Fruit fly (Drosophila melanogaster): ENCODE results near the gene Reps.
A peak's percentile ranks its signal among the peaks of the same experiment; 100 is the strongest.

The Reps gene

DNA sequence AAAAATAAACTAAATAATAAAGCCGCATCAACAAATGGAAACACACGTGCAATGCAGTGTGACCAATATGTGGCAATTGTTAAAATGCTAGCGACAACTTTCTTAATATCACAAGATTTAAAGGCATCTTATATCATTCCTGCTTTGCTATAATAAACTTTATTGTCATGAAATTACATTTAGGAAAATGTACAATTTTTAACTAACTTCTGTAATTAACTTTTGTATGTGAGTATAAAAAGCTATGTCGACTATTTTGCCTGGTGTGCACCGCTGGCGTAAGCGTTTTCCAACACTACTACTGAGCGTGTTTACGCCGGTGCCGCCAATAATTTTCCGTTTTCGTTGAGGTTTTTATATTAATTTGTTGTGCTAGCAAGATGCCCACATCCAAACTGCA, 17.1 kb upstream of the Reps start, which contains the start of the genes Csl4 and Nup160 (continued):
- TF ChIP-seq D19B (GFP tag; optimal IDR thresholded peaks at IDR 0.05) (no peak), stc (GFP tag; IDR thresholded peaks at IDR 0.05) (peak; percentile 57), disco-r (GFP tag; optimal IDR thresholded peaks at IDR 0.05) (peak; percentile 55), CG2889 (GFP tag; IDR thresholded peaks at IDR 0.05) (no peak), yki (optimal IDR thresholded peaks at IDR 0.05) (no peak), CG2202 (tag; optimal IDR thresholded peaks at IDR 0.05) (peak; percentile 33), CG7987 (GFP tag; optimal IDR thresholded peaks at IDR 0.05) (peak; percentile 52), z (GFP tag; IDR thresholded peaks at IDR 0.05) (no peak), Six4 (GFP tag; optimal IDR thresholded peaks at IDR 0.05) (peak; percentile 57), CG12071 (GFP tag; optimal IDR thresholded peaks at IDR 0.05) (no peak), CG16815 (GFP tag; optimal IDR thresholded peaks at IDR 0.05) (no peak), CG16779 (GFP tag; IDR thresholded peaks at IDR 0.05) (peak; percentile 61; the same call in 1 of the 2 replicates), CG6175 (GFP tag; IDR thresholded peaks at IDR 0.05) (no peak), ab (GFP tag; optimal IDR thresholded peaks at IDR 0.05) (no peak), Eip74EF (GFP tag; optimal IDR thresholded peaks at IDR 0.05) (no peak), Xbp1 (GFP tag; optimal IDR thresholded peaks at IDR 0.05) (peak; percentile 86), CG17568 (GFP tag; optimal IDR thresholded peaks at IDR 0.05) (no peak), dm (GFP tag; optimal IDR thresholded peaks at IDR 0.05) (peak; percentile 93), stwl (tag; optimal IDR thresholded peaks at IDR 0.05) (peak; percentile 79), Lhr (GFP tag; optimal IDR thresholded peaks at IDR 0.05) (peak; percentile 25), CG12236 (GFP tag; optimal IDR thresholded peaks at IDR 0.05) (peak; percentile 69), CG17359 (tag; optimal IDR thresholded peaks at IDR 0.05) (peak; percentile 70), bcd (GFP tag; optimal IDR thresholded peaks at IDR 0.05) (no peak), dan (GFP tag; IDR thresholded peaks at IDR 0.05) (no peak), CG14860 (GFP tag; IDR thresholded peaks at IDR 0.05; ENCODE audit: partially characterized antibody) (no peak), CG8478 (optimal IDR thresholded peaks at IDR 0.05) (no peak), Poxn (GFP tag; IDR thresholded peaks at IDR 0.05) (no peak; the same call in 1 of the 2 replicates), CG4820 (GFP tag; optimal IDR thresholded peaks at IDR 0.05) (peak; percentile 69), pum (GFP tag; optimal IDR thresholded peaks at IDR 0.05) (peak; percentile 86), ems (GFP tag; optimal IDR thresholded peaks at IDR 0.05) (peak; percentile 86), CG5953 (GFP tag; IDR thresholded peaks at IDR 0.05) (0 out of 2 replicates have a peak, but pooled peaks have one; percentile 15), ind (GFP tag; optimal IDR thresholded peaks at IDR 0.05) (peak; percentile 81), ato (GFP tag; IDR thresholded peaks at IDR 0.05; ENCODE audit: partially characterized antibody) (no peak), Rfx (GFP tag; IDR thresholded peaks at IDR 0.05) (peak; percentile 88), twi (tag; optimal IDR thresholded peaks at IDR 0.05) (no peak), gce (GFP tag; IDR thresholded peaks at IDR 0.05) (no peak), CG11504 (tag; optimal IDR thresholded peaks at IDR 0.05) (no peak), Trl (optimal IDR thresholded peaks at IDR 0.05) (no peak), Trl (GFP tag; optimal IDR thresholded peaks at IDR 0.05) (peak; percentile 91), CG8281 (tag; optimal IDR thresholded peaks at IDR 0.05) (no peak), ken (GFP tag; IDR thresholded peaks at IDR 0.05) (peak; percentile 85), CG14441 (GFP tag; IDR thresholded peaks at IDR 0.05) (peak; percentile 70), bowl (GFP tag; IDR thresholded peaks at IDR 0.05) (no peak), unc-4 (GFP tag; IDR thresholded peaks at IDR 0.05; ENCODE audit: partially characterized antibody) (0 out of 2 replicates have a peak, but pooled peaks have one; percentile 29), ewg (GFP tag; optimal IDR thresholded peaks at IDR 0.05) (peak; percentile 64), CG10366 (GFP tag; IDR thresholded peaks at IDR 0.05) (peak; percentile 76), Gug (GFP tag; IDR thresholded peaks at IDR 0.05) (peak; percentile 66; the same call in 2 of the 4 replicates), CG10431 (GFP tag; optimal IDR thresholded peaks at IDR 0.05) (peak; percentile 10), hkb (optimal IDR thresholded peaks at IDR 0.05) (no peak), hkb (GFP tag; IDR thresholded peaks at IDR 0.05) (peak; percentile 85), Tbp (GFP tag; optimal IDR thresholded peaks at IDR 0.05) (no peak), cad (GFP tag; optimal IDR thresholded peaks at IDR 0.05) (no peak), CG6791 (GFP tag; IDR thresholded peaks at IDR 0.05; ENCODE audit: partially characterized antibody) (no peak)

Measured in whole organism, embryonic.